Worm (Caenorhabditis elegans) whole organism, early embryonic: ENCODE measurements around the gene Y73C8B.9.

Experiments used
- aly-1 ChIP-seq: sonication (generic microtip); optimal IDR thresholded peaks from 2 replicates; lab custom pipeline; 2016; ENCODE audit warnings: missing genetic modification characterization, missing compliant biosample characterization
- ama-1 ChIP-seq: fragments of 150-350 bp; optimal IDR thresholded peaks from 2 replicates; lab custom pipeline; 2014
- ets-7 ChIP-seq: sonication (generic microtip); optimal IDR thresholded peaks from 2 replicates; lab custom pipeline; 2016; ENCODE audit warnings: missing genotype, missing genetic modification characterization, missing compliant biosample characterization
- hmg-4 ChIP-seq: fragments of 200-800 bp; sonication (Bioruptor generic); optimal IDR thresholded peaks from 2 replicates; lab custom pipeline; 2018; ENCODE audit warnings: mild to moderate bottlenecking, missing genetic modification characterization, missing compliant biosample characterization
- hnd-1 ChIP-seq: sonication (generic microtip); optimal IDR thresholded peaks from 2 replicates; lab custom pipeline; 2016; ENCODE audit warnings: missing genetic modification characterization, missing compliant biosample characterization

DNA sequence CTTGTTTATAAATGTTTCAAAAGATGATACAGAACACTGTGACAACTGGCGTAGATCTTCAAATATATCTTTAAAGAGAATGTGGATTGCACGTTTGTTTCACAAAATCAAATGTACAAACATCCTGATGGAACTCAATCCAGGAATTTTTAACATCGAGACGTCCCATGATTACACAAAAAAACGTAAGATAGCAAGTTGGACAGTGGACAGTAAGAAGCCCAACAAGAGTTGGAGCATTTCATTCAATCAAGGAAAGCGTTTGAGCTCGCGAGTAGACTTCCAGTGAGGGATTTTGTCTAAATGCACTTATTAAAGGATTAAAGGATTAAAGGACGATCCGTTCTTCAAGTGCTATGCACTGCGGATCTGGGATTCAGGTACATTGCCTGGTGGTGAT is 34.1 kb upstream of the Y73C8B.9 start, which contains the start of gene C36C5.12:
- TF ChIP-seq ets-7 (tag; lab: Kevin White, UChicago), result no peak
- TF ChIP-seq ama-1, result no peak
- TF ChIP-seq aly-1 (tag; lab: Kevin White, UChicago), result no peak
- no peak for TF ChIP-seq hnd-1 (tag; lab: Kevin White, UChicago)
- TF ChIP-seq hmg-4 (GFP tag; lab: Kevin White, UChicago), result no peak
